Fruit fly (Drosophila melanogaster) whole organism, embryonic: ENCODE measurements around the gene RpS29.

ENCODE experiments used
- Aef1 ChIP-seq: fragments of 200-800 bp; sonication (Bioruptor generic); IDR thresholded peaks from 3 replicates; pipeline ENCODE4 v1.3.6; 2022; ENCODE audit warnings: missing biosample characterization, missing genetic modification characterization
- Bgb ChIP-seq: fragments of 200-800 bp; sonication (Bioruptor generic); IDR thresholded peaks from 2 replicates; pipeline ENCODE4 v1.3.6; 2022; ENCODE audit warnings: missing biosample characterization, missing genetic modification characterization; ENCODE audit not compliant: partially characterized antibody
- CG10321 ChIP-seq: fragments of 200-800 bp; sonication (Bioruptor generic); IDR thresholded peaks from 2 replicates; pipeline ENCODE4 v1.3.6; 2022; ENCODE audit warnings: missing biosample characterization, missing genetic modification characterization
- CG10654 ChIP-seq: fragments of 200-800 bp; sonication (Bioruptor generic); optimal IDR thresholded peaks from 2 replicates; lab custom pipeline; 2016; ENCODE audit warnings: missing biosample characterization, missing genetic modification characterization
- CG12219 ChIP-seq: fragments of 200-800 bp; sonication (Bioruptor generic); optimal IDR thresholded peaks from 3 replicates; lab custom pipeline; 2018; ENCODE audit warnings: missing biosample characterization, mild to moderate bottlenecking, missing genetic modification characterization
- CG13287 ChIP-seq: fragments of 200-800 bp; sonication (Bioruptor generic); IDR thresholded peaks from 2 replicates; pipeline ENCODE4 v1.3.6; 2022; ENCODE audit warnings: missing biosample characterization, missing genetic modification characterization; ENCODE audit not compliant: partially characterized antibody
- CG13894 ChIP-seq: fragments of 200-800 bp; sonication (Bioruptor generic); optimal IDR thresholded peaks from 3 replicates; lab custom pipeline; 2018; ENCODE audit warnings: missing biosample characterization, mild to moderate bottlenecking, missing genetic modification characterization, moderate library complexity
- CG14710 ChIP-seq: fragments of 200-800 bp; sonication (Bioruptor generic); optimal IDR thresholded peaks from 3 replicates; lab custom pipeline; 2019; ENCODE audit warnings: missing biosample characterization, mild to moderate bottlenecking, missing genetic modification characterization, moderate library complexity
- CG16779 ChIP-seq: fragments of 200-800 bp; sonication (Bioruptor generic); IDR thresholded peaks from 2 replicates; pipeline ENCODE4 v1.3.6; 2022; ENCODE audit warnings: missing biosample characterization, missing genetic modification characterization
- CG17912 ChIP-seq: fragments of 200-800 bp; sonication (Bioruptor generic); optimal IDR thresholded peaks from 2 replicates; lab custom pipeline; 2018; ENCODE audit warnings: missing biosample characterization, mild to moderate bottlenecking, missing genetic modification characterization
- CG32532 ChIP-seq: fragments of 200-800 bp; sonication (Bioruptor generic); IDR thresholded peaks from 2 replicates; pipeline ENCODE4 v1.3.6; 2022; ENCODE audit warnings: missing biosample characterization, missing genetic modification characterization
- CG43689 ChIP-seq: fragments of 200-800 bp; sonication (Bioruptor generic); IDR thresholded peaks from 2 replicates; pipeline ENCODE4 v1.3.6; 2022; ENCODE audit warnings: missing biosample characterization, missing genetic modification characterization
- CG5180 ChIP-seq: fragments of 200-800 bp; sonication (Bioruptor generic); optimal IDR thresholded peaks from 3 replicates; lab custom pipeline; 2017; ENCODE audit warnings: missing biosample characterization, missing genetic modification characterization, mild to moderate bottlenecking, moderate library complexity, missing genetic modification reagents
- CG7928 ChIP-seq: fragments of 200-800 bp; sonication (Bioruptor generic); optimal IDR thresholded peaks from 2 replicates; lab custom pipeline; 2017; ENCODE audit warnings: missing biosample characterization, mild to moderate bottlenecking, missing genetic modification characterization
- CG8281 ChIP-seq: fragments of 200-800 bp; sonication (Bioruptor generic); optimal IDR thresholded peaks from 2 replicates; lab custom pipeline; 2018; ENCODE audit warnings: missing biosample characterization, mild to moderate bottlenecking, missing genetic modification characterization, moderate library complexity
- CG8765 ChIP-seq: fragments of 200-800 bp; sonication (Bioruptor generic); IDR thresholded peaks from 2 replicates; pipeline ENCODE4 v1.3.6; 2022; ENCODE audit warnings: missing biosample characterization, missing genetic modification characterization
- CG9609 ChIP-seq: fragments of 200-800 bp; sonication (Bioruptor generic); optimal IDR thresholded peaks from 3 replicates; lab custom pipeline; 2016; ENCODE audit warnings: missing biosample characterization, missing genetic modification characterization
- CoRest ChIP-seq: fragments of 200-800 bp; sonication (Bioruptor generic); optimal IDR thresholded peaks from 3 replicates; lab custom pipeline; 2018; ENCODE audit warnings: missing biosample characterization, mild to moderate bottlenecking, missing genetic modification characterization, moderate library complexity
- CrebB ChIP-seq: fragments of 200-800 bp; sonication (Bioruptor generic); optimal IDR thresholded peaks from 3 replicates; lab custom pipeline; 2018; ENCODE audit warnings: missing biosample characterization, mild to moderate bottlenecking, missing genetic modification characterization
- Dfd ChIP-seq, 2 experiments: fragments of >200 bp; optimal IDR thresholded peaks; 2 replicates each; lab custom pipeline; 2017; ENCODE audit warnings: missing biosample characterization in 2 of 2, missing genetic modification characterization in 2 of 2
- Fer1 ChIP-seq: fragments of 200-800 bp; sonication (Bioruptor generic); optimal IDR thresholded peaks from 2 replicates; lab custom pipeline; 2017; ENCODE audit warnings: missing biosample characterization, mild to moderate bottlenecking, missing genetic modification characterization
- HmgD ChIP-seq: fragments of 200-800 bp; sonication (Bioruptor generic); optimal IDR thresholded peaks from 3 replicates; lab custom pipeline; 2016; ENCODE audit warnings: missing biosample characterization, missing genetic modification characterization
- Hmr ChIP-seq: fragments of 200-800 bp; sonication (Bioruptor generic); optimal IDR thresholded peaks from 3 replicates; lab custom pipeline; 2017; ENCODE audit warnings: mild to moderate bottlenecking, missing biosample characterization, missing genetic modification reagents, missing genetic modification characterization
- Hr78 ChIP-seq, 2 experiments: fragments of 200-800 bp in 1 of 2; fragments of >200 bp in 1 of 2; sonication (Bioruptor generic) in 1 of 2; optimal IDR thresholded peaks; 2 replicates each; lab custom pipeline; 2017 to 2019; ENCODE audit warnings: missing biosample characterization in 2 of 2, missing genetic modification characterization in 2 of 2, mild to moderate bottlenecking in 1 of 2, moderate library complexity in 1 of 2
- Med ChIP-seq: fragments of 200-800 bp; sonication (Bioruptor generic); peaks from one replicate; lab custom pipeline; 2016; ENCODE audit warnings: missing biosample characterization, missing genetic modification characterization, mild to moderate bottlenecking, inconsistent platforms, moderate library complexity
- NC2β ChIP-seq: fragments of 200-800 bp; sonication (Bioruptor generic); optimal IDR thresholded peaks from 2 replicates; lab custom pipeline; 2016; ENCODE audit warnings: missing biosample characterization, missing genetic modification characterization
- PHDP ChIP-seq: fragments of 200-800 bp; sonication (Bioruptor generic); optimal IDR thresholded peaks from 3 replicates; lab custom pipeline; 2018; ENCODE audit warnings: missing biosample characterization, mild to moderate bottlenecking, missing genetic modification characterization, moderate library complexity
- Rfx ChIP-seq: fragments of 200-800 bp; sonication (Bioruptor generic); IDR thresholded peaks from 2 replicates; pipeline ENCODE4 v1.3.6; 2022; ENCODE audit warnings: missing biosample characterization, missing genetic modification characterization
- Scr ChIP-seq: fragments of 200-800 bp; sonication (Bioruptor generic); IDR thresholded peaks from 2 replicates; pipeline ENCODE4 v1.3.6; 2022; ENCODE audit warnings: missing biosample characterization, missing genetic modification characterization; ENCODE audit not compliant: partially characterized antibody
- Sox100B ChIP-seq: fragments of 200-800 bp; sonication (Bioruptor generic); optimal IDR thresholded peaks from 3 replicates; lab custom pipeline; 2018; ENCODE audit warnings: missing biosample characterization, mild to moderate bottlenecking, missing genetic modification characterization
- Sry-δ ChIP-seq: fragments of 200-800 bp; sonication (Bioruptor generic); optimal IDR thresholded peaks from 2 replicates; lab custom pipeline; 2016; ENCODE audit warnings: missing biosample characterization, missing genetic modification characterization
- Vsx1 ChIP-seq: fragments of 200-800 bp; sonication (Bioruptor generic); optimal IDR thresholded peaks from 2 replicates; lab custom pipeline; 2017; ENCODE audit warnings: missing biosample characterization, mild to moderate bottlenecking, missing genetic modification characterization, missing genetic modification reagents
- YL-1 ChIP-seq: fragments of 200-800 bp; sonication (Bioruptor generic); optimal IDR thresholded peaks from 3 replicates; lab custom pipeline; 2017; ENCODE audit warnings: missing biosample characterization, mild to moderate bottlenecking, missing genetic modification characterization
- ab ChIP-seq: fragments of 200-800 bp; sonication (Bioruptor generic); optimal IDR thresholded peaks from 2 replicates; lab custom pipeline; 2016; ENCODE audit warnings: missing biosample characterization, missing genetic modification characterization
- bcd ChIP-seq: fragments of 200-800 bp; sonication (Bioruptor generic); optimal IDR thresholded peaks from 2 replicates; lab custom pipeline; 2017; ENCODE audit warnings: missing biosample characterization, mild to moderate bottlenecking, missing genetic modification characterization
- chinmo ChIP-seq: fragments of 200-800 bp; sonication (Bioruptor generic); IDR thresholded peaks from 4 replicates; pipeline ENCODE4 v1.3.6; 2022; ENCODE audit warnings: missing biosample characterization, missing genetic modification characterization; ENCODE audit not compliant: partially characterized antibody
- crc ChIP-seq: fragments of 200-800 bp; sonication (Bioruptor generic); optimal IDR thresholded peaks from 2 replicates; lab custom pipeline; 2016; ENCODE audit warnings: missing biosample characterization, missing genetic modification characterization
- crol ChIP-seq: fragments of 200-800 bp; sonication (Bioruptor generic); IDR thresholded peaks from 2 replicates; pipeline ENCODE4 v1.3.6; 2022; ENCODE audit warnings: missing biosample characterization, missing genetic modification characterization
- dimm ChIP-seq: fragments of 200-800 bp; sonication (Bioruptor generic); IDR thresholded peaks from 2 replicates; pipeline ENCODE4 v1.3.6; 2022; ENCODE audit warnings: missing biosample characterization, missing genetic modification characterization
- fd64A ChIP-seq: fragments of 200-800 bp; sonication (Bioruptor generic); optimal IDR thresholded peaks from 3 replicates; lab custom pipeline; 2018; ENCODE audit warnings: missing biosample characterization, mild to moderate bottlenecking, missing genetic modification characterization
- insv ChIP-seq, 2 experiments: fragments of 200-800 bp; sonication (Bioruptor generic); optimal IDR thresholded peaks; 3 replicates each; lab custom pipeline; 2016 to 2018; ENCODE audit warnings: missing biosample characterization in 2 of 2, missing genetic modification characterization in 2 of 2
- kah ChIP-seq: fragments of 200-800 bp; sonication (Bioruptor generic); optimal IDR thresholded peaks from 2 replicates; lab custom pipeline; 2018; ENCODE audit warnings: missing biosample characterization, mild to moderate bottlenecking, missing genetic modification characterization
- lola ChIP-seq, 3 experiments: fragments of >200 bp in 2 of 3; fragments of 200-800 bp in 1 of 3; sonication (Bioruptor generic) in 1 of 3; optimal IDR thresholded peaks; 2 replicates each; lab custom pipeline; 2017 to 2019; ENCODE audit warnings: missing biosample characterization in 3 of 3, missing genetic modification characterization in 3 of 3, mild to moderate bottlenecking in 1 of 3, moderate library complexity in 1 of 3
- peb ChIP-seq: fragments of 200-800 bp; sonication (Bioruptor generic); IDR thresholded peaks from 2 replicates; pipeline ENCODE4 v1.3.6; 2022; ENCODE audit warnings: missing biosample characterization, missing genetic modification characterization
- psq ChIP-seq: fragments of 200-800 bp; sonication (Bioruptor generic); optimal IDR thresholded peaks from 2 replicates; lab custom pipeline; 2017; ENCODE audit warnings: missing biosample characterization, missing genetic modification characterization
- pzg ChIP-seq: fragments of 200-800 bp; sonication (Bioruptor generic); optimal IDR thresholded peaks from 3 replicates; lab custom pipeline; 2018; ENCODE audit warnings: missing biosample characterization, mild to moderate bottlenecking, missing genetic modification characterization, moderate library complexity
- ssp ChIP-seq: fragments of 200-800 bp; sonication (Bioruptor generic); IDR thresholded peaks from 2 replicates; pipeline ENCODE4 v1.3.6; 2022; ENCODE audit warnings: missing biosample characterization, missing genetic modification characterization
- tap ChIP-seq: fragments of 200-800 bp; optimal IDR thresholded peaks from 3 replicates; lab custom pipeline; 2019; ENCODE audit warnings: missing biosample characterization, mild to moderate bottlenecking, missing genetic modification characterization, moderate library complexity
- tup ChIP-seq: fragments of 200-800 bp; sonication (Bioruptor generic); optimal IDR thresholded peaks from 2 replicates; lab custom pipeline; 2016; ENCODE audit warnings: missing biosample characterization, mild to moderate bottlenecking, missing genetic modification characterization, moderate library complexity
- twi ChIP-seq: fragments of 200-800 bp; optimal IDR thresholded peaks from 2 replicates; lab custom pipeline; 2019; ENCODE audit warnings: missing biosample characterization, mild to moderate bottlenecking, missing genetic modification characterization, moderate library complexity

RpS29 gene

dm6 chr3R:9808946-9809545 is 31.2 kb downstream of the RpS29 start, which contains the start of gene FBXO11:
TSS of gene FBXO11 (minus strand) at chr3R:9809368.
- TF ChIP-seq CG7928 (GFP tag; lab: Kevin White, UChicago) (no peak), twi (tag; lab: Kevin White, UChicago) (no peak), CrebB (tag; lab: Kevin White, UChicago) (no peak), CG13287 (GFP tag; lab: Robert Waterston, UW) (peak; percentile 70), Dfd (GFP tag; optimal IDR thresholded peaks at IDR 0.05; lab: Kevin White, UChicago) (no peak), Hmr (GFP tag; lab: Kevin White, UChicago) (peak; percentile 51), CG9609 (GFP tag; lab: Kevin White, UChicago) (no peak), psq (GFP tag; lab: Kevin White, UChicago) (peak; percentile 100), tap (no peak), bcd (no peak), Fer1 (GFP tag; lab: Kevin White, UChicago) (peak; percentile 33), CG12219 (no peak), Scr (peak; percentile 58), kah (GFP tag; lab: Kevin White, UChicago) (peak; percentile 66), Hr78 (GFP tag; optimal IDR thresholded peaks at IDR 0.05; lab: Kevin White, UChicago) (no peak), Aef1 (GFP tag; lab: Robert Waterston, UW) (no peak), CG13894 (tag; lab: Kevin White, UChicago) (no peak), CG8765 (GFP tag; lab: Robert Waterston, UW) (no peak), CG43689 (no peak), CG32532 (no peak), YL-1 (GFP tag; lab: Kevin White, UChicago) (peak; percentile 98), tup (no peak), CG10654 (GFP tag; lab: Kevin White, UChicago) (no peak), pzg (peak; percentile 88), Bgb (GFP tag; lab: Robert Waterston, UW) (peak; percentile 33; the same call in 1 of the 2 replicates), NC2β (peak; percentile 7), Med (GFP tag; lab: Kevin White, UChicago) (peak; percentile 80), dimm (no peak), CG14710 (peak; percentile 36), lola (GFP tag; optimal IDR thresholded peaks at IDR 0.05; lab: Kevin White, UChicago) (no peak), Rfx (GFP tag; lab: Robert Waterston, UW) (no peak), crol (GFP tag; lab: Robert Waterston, UW) (peak; percentile 74), CG16779 (GFP tag; lab: Robert Waterston, UW) (no peak), ab (GFP tag; lab: Kevin White, UChicago) (no peak), CoRest (peak; percentile 6), chinmo (GFP tag; lab: Robert Waterston, UW) (peak; percentile 69; the same call in 1 of the 4 replicates), ssp (no peak), fd64A (GFP tag; lab: Kevin White, UChicago) (no peak), CG5180 (GFP tag; lab: Kevin White, UChicago) (no peak), CG10321 (GFP tag; lab: Robert Waterston, UW) (peak; percentile 98), Vsx1 (GFP tag; lab: Kevin White, UChicago) (no peak), Sox100B (GFP tag; lab: Kevin White, UChicago) (no peak), peb (GFP tag; lab: Robert Waterston, UW) (no peak), Sry-δ (peak; percentile 60), CG17912 (GFP tag; lab: Kevin White, UChicago) (no peak), crc (GFP tag; lab: Kevin White, UChicago) (no peak), insv (GFP tag; optimal IDR thresholded peaks at IDR 0.05; lab: Kevin White, UChicago) (peak in 1 of 2 experiments; percentile 15), PHDP (no peak), CG8281 (no peak), HmgD (GFP tag; lab: Kevin White, UChicago) (peak; percentile 75)
